Worm (Caenorhabditis elegans) whole organism, mixed stage, embryonic: Measurements from ENCODE around the gene F36H5.9.

Experiments used
- bed-3 ChIP-seq: fragments of 200-800 bp; sonication (Bioruptor generic); optimal IDR thresholded peaks from 3 replicates; lab custom pipeline; 2018; ENCODE audit warnings: mild to moderate bottlenecking, missing genetic modification characterization, moderate library complexity, missing compliant biosample characterization
- blmp-1 ChIP-seq: fragments of 150-350 bp; optimal IDR thresholded peaks from 2 replicates; lab custom pipeline; 2014; ENCODE audit warnings: missing biosample characterization, missing genetic modification characterization
- ceh-39 ChIP-seq: fragments of 150-350 bp; optimal IDR thresholded peaks from 2 replicates; lab custom pipeline; 2014; ENCODE audit warnings: missing biosample characterization, missing genetic modification characterization
- ceh-43 ChIP-seq: fragments of 200-800 bp; sonication (Bioruptor generic); optimal IDR thresholded peaks from 2 replicates; lab custom pipeline; 2018; ENCODE audit warnings: mild to moderate bottlenecking, missing genetic modification characterization, moderate library complexity, missing compliant biosample characterization
- ceh-83 ChIP-seq: fragments of 200-800 bp; sonication (Bioruptor generic); optimal IDR thresholded peaks from 2 replicates; lab custom pipeline; 2018; ENCODE audit warnings: mild to moderate bottlenecking, missing genetic modification characterization, missing compliant biosample characterization
- ces-1 ChIP-seq: fragments of 150-350 bp; optimal IDR thresholded peaks from 2 replicates; lab custom pipeline; 2014; ENCODE audit warnings: missing biosample characterization, missing genetic modification reagents, missing genetic modification characterization
- cnd-1 ChIP-seq: fragments of 200-800 bp; sonication (Bioruptor generic); optimal IDR thresholded peaks from 2 replicates; lab custom pipeline; 2018; ENCODE audit warnings: mild to moderate bottlenecking, missing genetic modification characterization, missing compliant biosample characterization
- elt-1 ChIP-seq: sonication (generic microtip); optimal IDR thresholded peaks from 2 replicates; lab custom pipeline; 2017; ENCODE audit warnings: missing genetic modification characterization, mild to moderate bottlenecking, missing compliant biosample characterization, antibody characterized with exemption, moderate library complexity, borderline replicate concordance; ENCODE audit not compliant: insufficient read depth
- elt-3 ChIP-seq: fragments of 150-350 bp; optimal IDR thresholded peaks from 2 replicates; lab custom pipeline; 2014; ENCODE audit warnings: missing biosample characterization, missing genetic modification characterization
- flh-1 ChIP-seq: fragments of 200-800 bp; sonication (Bioruptor generic); optimal IDR thresholded peaks from 2 replicates; lab custom pipeline; 2018; ENCODE audit warnings: mild to moderate bottlenecking, missing genetic modification characterization, moderate library complexity, missing compliant biosample characterization
- ham-2 ChIP-seq: fragments of 200-800 bp; sonication (Bioruptor generic); optimal IDR thresholded peaks from 2 replicates; lab custom pipeline; 2018; ENCODE audit warnings: mild to moderate bottlenecking, missing genetic modification characterization, missing compliant biosample characterization
- hlh-1 ChIP-seq: fragments of 150-350 bp; optimal IDR thresholded peaks from 2 replicates; lab custom pipeline; 2014; ENCODE audit warnings: missing biosample characterization, missing genetic modification reagents, missing genetic modification characterization
- lin-13 ChIP-seq: fragments of 150-350 bp; optimal IDR thresholded peaks from 2 replicates; lab custom pipeline; 2014; ENCODE audit warnings: missing biosample characterization, missing genetic modification characterization
- lsy-2 ChIP-seq: fragments of 150-350 bp; optimal IDR thresholded peaks from 2 replicates; lab custom pipeline; 2014; ENCODE audit warnings: missing biosample characterization, missing genetic modification characterization
- mab-5 ChIP-seq: fragments of 150-350 bp; optimal IDR thresholded peaks from 2 replicates; lab custom pipeline; 2014; ENCODE audit warnings: missing biosample characterization, missing genetic modification characterization
- mep-1 ChIP-seq: fragments of 150-350 bp; optimal IDR thresholded peaks from 2 replicates; lab custom pipeline; 2017; ENCODE audit warnings: missing biosample characterization, missing genetic modification reagents, missing genetic modification characterization, inconsistent platforms
- mls-2 ChIP-seq: sonication (generic microtip); optimal IDR thresholded peaks from 2 replicates; lab custom pipeline; 2016; ENCODE audit warnings: mild to moderate bottlenecking, missing genetic modification characterization, moderate library complexity, missing compliant biosample characterization
- nhr-12 ChIP-seq: fragments of 150-350 bp; optimal IDR thresholded peaks from 2 replicates; lab custom pipeline; 2014; ENCODE audit warnings: missing biosample characterization, missing genetic modification characterization
- nhr-2 ChIP-seq: fragments of 150-350 bp; optimal IDR thresholded peaks from 2 replicates; lab custom pipeline; 2014; ENCODE audit warnings: missing biosample characterization, missing genetic modification characterization
- nhr-237 ChIP-seq: fragments of 150-350 bp; optimal IDR thresholded peaks from 2 replicates; lab custom pipeline; 2014; ENCODE audit warnings: missing biosample characterization, missing genetic modification characterization
- nhr-28 ChIP-seq: fragments of 150-350 bp; optimal IDR thresholded peaks from 2 replicates; lab custom pipeline; 2014; ENCODE audit warnings: missing biosample characterization, missing genetic modification characterization
- nhr-76 ChIP-seq: sonication (generic microtip); optimal IDR thresholded peaks from 2 replicates; lab custom pipeline; 2017; ENCODE audit warnings: missing biosample characterization, missing genetic modification characterization
- pha-4 ChIP-seq: fragments of 150-350 bp; optimal IDR thresholded peaks from 2 replicates; lab custom pipeline; 2018; ENCODE audit warnings: missing biosample characterization, missing genetic modification reagents, missing genetic modification characterization
- sem-2 ChIP-seq: fragments of 200-800 bp; sonication (Bioruptor generic); optimal IDR thresholded peaks from 2 replicates; lab custom pipeline; 2018; ENCODE audit warnings: mild to moderate bottlenecking, missing genetic modification characterization, missing compliant biosample characterization
- snpc-4 ChIP-seq: fragments of 150-350 bp; optimal IDR thresholded peaks from 2 replicates; lab custom pipeline; 2014; ENCODE audit warnings: missing biosample characterization, missing genetic modification characterization
- sptf-1 ChIP-seq: sonication (generic microtip); optimal IDR thresholded peaks from 2 replicates; lab custom pipeline; 2017; ENCODE audit warnings: mild to moderate bottlenecking, missing genetic modification characterization, moderate library complexity, missing compliant biosample characterization
- tbx-8 ChIP-seq: fragments of 200-800 bp; sonication (Bioruptor generic); optimal IDR thresholded peaks from 2 replicates; lab custom pipeline; 2018; ENCODE audit warnings: mild to moderate bottlenecking, missing genetic modification characterization, moderate library complexity, missing compliant biosample characterization
- unc-120 ChIP-seq: sonication (generic microtip); optimal IDR thresholded peaks from 2 replicates; lab custom pipeline; 2017; ENCODE audit warnings: missing genetic modification characterization, missing compliant biosample characterization; ENCODE audit not compliant: poor library complexity, severe bottlenecking
- unc-39 ChIP-seq: fragments of 150-350 bp; optimal IDR thresholded peaks from 2 replicates; lab custom pipeline; 2014; ENCODE audit warnings: missing biosample characterization, missing genetic modification characterization
- unc-62 ChIP-seq: fragments of 150-350 bp; optimal IDR thresholded peaks from 2 replicates; lab custom pipeline; 2014; ENCODE audit warnings: missing biosample characterization, missing genetic modification reagents, missing genetic modification characterization
- zip-8 ChIP-seq: fragments of 150-350 bp; optimal IDR thresholded peaks from 2 replicates; lab custom pipeline; 2014; ENCODE audit warnings: missing biosample characterization, missing genetic modification characterization
- ztf-11 ChIP-seq: fragments of 150-350 bp; optimal IDR thresholded peaks from 2 replicates; lab custom pipeline; 2014; ENCODE audit warnings: missing biosample characterization, missing genetic modification characterization

The F36H5.9 gene

ce11 chrII:1725735-1726134, 27.2 kb downstream of the F36H5.9 start, which contains the start of gene F45C12.17:
TSS of gene F45C12.17 (plus strand) at chrII:1726111.
- peak; percentile 12 for TF ChIP-seq ceh-39 (tag; lab: Kevin White, UChicago)
- no peak for TF ChIP-seq zip-8 (tag; lab: Kevin White, UChicago)

ce11 chrII:1724314-1724713, 28.6 kb downstream of the F36H5.9 start, which contains the start of gene fbxb-11:
TSS of gene fbxb-11 (plus strand) at chrII:1724614.
- TF ChIP-seq nhr-28, result no peak
- no peak for TF ChIP-seq pha-4 (tag; lab: Kevin White, UChicago)
- TF ChIP-seq nhr-76 (tag; lab: Kevin White, UChicago), result no peak
- TF ChIP-seq nhr-237 (tag; lab: Kevin White, UChicago), result no peak
- TF ChIP-seq blmp-1, result no peak
- TF ChIP-seq mep-1 (tag; lab: Kevin White, UChicago), result no peak
- no peak for TF ChIP-seq unc-120 (tag; lab: Kevin White, UChicago)
- no peak for TF ChIP-seq sem-2 (GFP tag; lab: Kevin White, UChicago)
- TF ChIP-seq elt-1 (tag; lab: Kevin White, UChicago), result no peak
- no peak for TF ChIP-seq ztf-11
- no peak for TF ChIP-seq lin-13
- TF ChIP-seq ceh-83 (GFP tag; lab: Kevin White, UChicago), result no peak
- no peak for TF ChIP-seq bed-3
- TF ChIP-seq ceh-43 (GFP tag; lab: Kevin White, UChicago), result no peak
- TF ChIP-seq snpc-4, result no peak
- no peak for TF ChIP-seq tbx-8 (GFP tag; lab: Kevin White, UChicago)
- no peak for TF ChIP-seq hlh-1 (tag; lab: Kevin White, UChicago)
- TF ChIP-seq mls-2 (tag; lab: Kevin White, UChicago), result no peak
- TF ChIP-seq ham-2 (GFP tag; lab: Kevin White, UChicago), result no peak

- no peak for TF ChIP-seq snpc-4
- no peak for TF ChIP-seq nhr-12
- TF ChIP-seq elt-3 (tag; lab: Kevin White, UChicago), result no peak
- TF ChIP-seq mab-5 (tag; lab: Kevin White, UChicago), result no peak
- no peak for TF ChIP-seq lin-13
- TF ChIP-seq cnd-1 (tag; lab: Kevin White, UChicago), result no peak
- no peak for TF ChIP-seq hlh-1 (tag; lab: Kevin White, UChicago)
- TF ChIP-seq unc-39, result no peak
- no peak for TF ChIP-seq mls-2 (tag; lab: Kevin White, UChicago)
These were observed 30.5 kb downstream of the F36H5.9 start, which contains the start of the genes fbxb-5 and btb-8 for ce11 chrII:1722394-1722793. TSS of gene fbxb-5 (minus strand) at chrII:1722494. TSS of gene btb-8 (plus strand) at chrII:1722770.

- TF ChIP-seq hlh-1 (tag; lab: Kevin White, UChicago), result peak; percentile 50
- TF ChIP-seq bed-3, result no peak
These were observed 33.7 kb downstream of the F36H5.9 start, which contains the start of gene fbxb-48 for ce11 chrII:1719153-1719552. TSS of gene fbxb-48 (minus strand) at chrII:1719253.

ce11 chrII:1714772-1715353, 38.0 kb downstream of the F36H5.9 start, which contains the start of gene btb-6:
TSS of gene btb-6 (plus strand) at chrII:1715303.
- TF ChIP-seq tbx-8 (GFP tag; lab: Kevin White, UChicago), result no peak
- no peak for TF ChIP-seq unc-62 (GFP tag; lab: Kevin White, UChicago)
- no peak for TF ChIP-seq bed-3
- no peak for TF ChIP-seq mep-1 (tag; lab: Kevin White, UChicago)
- no peak for TF ChIP-seq flh-1 (GFP tag; lab: Kevin White, UChicago)
- peak; percentile 9 for TF ChIP-seq ceh-39 (tag; lab: Kevin White, UChicago)
- TF ChIP-seq ceh-43 (GFP tag; lab: Kevin White, UChicago), result no peak
- TF ChIP-seq unc-120 (tag; lab: Kevin White, UChicago), result no peak
- TF ChIP-seq hlh-1 (tag; lab: Kevin White, UChicago), result no peak
- TF ChIP-seq ham-2 (GFP tag; lab: Kevin White, UChicago), result no peak
- TF ChIP-seq mls-2 (tag; lab: Kevin White, UChicago), result no peak
- no peak for TF ChIP-seq blmp-1
- TF ChIP-seq ces-1 (GFP tag; lab: Kevin White, UChicago), result no peak
- TF ChIP-seq cnd-1 (tag; lab: Kevin White, UChicago), result peak; percentile 4
- no peak for TF ChIP-seq sptf-1 (tag; lab: Kevin White, UChicago)
- no peak for TF ChIP-seq zip-8 (tag; lab: Kevin White, UChicago)
- no peak for TF ChIP-seq pha-4 (tag; lab: Kevin White, UChicago)
- no peak for TF ChIP-seq nhr-76 (tag; lab: Kevin White, UChicago)
- peak; percentile 69 for TF ChIP-seq nhr-2 (tag; lab: Kevin White, UChicago)
- no peak for TF ChIP-seq snpc-4
- no peak for TF ChIP-seq mab-5 (tag; lab: Kevin White, UChicago)
- no peak for TF ChIP-seq lsy-2 (tag; lab: Kevin White, UChicago)
- no peak for TF ChIP-seq nhr-12
- no peak for TF ChIP-seq ceh-83 (GFP tag; lab: Kevin White, UChicago)
- no peak for TF ChIP-seq ztf-11
